Fruit fly (Drosophila melanogaster) whole organism, pupa: Measurements from ENCODE around the gene tw.
A peak's percentile ranks its signal among the peaks of the same experiment; 100 is the strongest.

Experiments
- CG10348 ChIP-seq: fragments of 200-800 bp; sonication (Bioruptor generic); IDR thresholded peaks from 2 replicates; pipeline ENCODE4 v1.3.6; 2022; ENCODE audit warnings: missing biosample characterization, missing genetic modification characterization
- CG12605 ChIP-seq: fragments of 200-800 bp; sonication (Bioruptor generic); IDR thresholded peaks from 2 replicates; pipeline ENCODE4 v1.3.6; 2022; ENCODE audit warnings: missing biosample characterization, missing genetic modification characterization
- CG13204 ChIP-seq: fragments of 200-800 bp; sonication (Bioruptor generic); optimal IDR thresholded peaks from 2 replicates; lab custom pipeline; 2018; ENCODE audit warnings: missing biosample characterization, mild to moderate bottlenecking, missing genetic modification characterization, moderate library complexity
- CG14655 ChIP-seq: fragments of 200-800 bp; sonication (Bioruptor generic); optimal IDR thresholded peaks from 3 replicates; lab custom pipeline; 2017; ENCODE audit warnings: mild to moderate bottlenecking, missing biosample characterization, missing genetic modification reagents, missing genetic modification characterization
- CG15710 ChIP-seq: fragments of 200-800 bp; sonication (Bioruptor generic); optimal IDR thresholded peaks from 2 replicates; lab custom pipeline; 2018; ENCODE audit warnings: missing biosample characterization, mild to moderate bottlenecking, missing genetic modification characterization, moderate library complexity
- CG17806 ChIP-seq: fragments of 200-800 bp; sonication (Bioruptor generic); optimal IDR thresholded peaks from 2 replicates; lab custom pipeline; 2018; ENCODE audit warnings: missing biosample characterization, mild to moderate bottlenecking, missing genetic modification characterization, moderate library complexity
- CG32121 ChIP-seq: fragments of 200-800 bp; sonication (Bioruptor generic); IDR thresholded peaks from 2 replicates; pipeline ENCODE4 v1.3.6; 2022; ENCODE audit warnings: missing biosample characterization, missing genetic modification characterization
- CG34367 ChIP-seq: fragments of 200-800 bp; sonication (Bioruptor generic); optimal IDR thresholded peaks from 2 replicates; lab custom pipeline; 2018; ENCODE audit warnings: missing biosample characterization, mild to moderate bottlenecking, missing genetic modification characterization
- CG4496 ChIP-seq: fragments of 200-800 bp; sonication (Bioruptor generic); IDR thresholded peaks from 3 replicates; pipeline ENCODE4 v1.3.6; 2022; ENCODE audit warnings: missing biosample characterization, missing genetic modification characterization
- CG8159 ChIP-seq: fragments of 200-800 bp; sonication (Bioruptor generic); optimal IDR thresholded peaks from 3 replicates; lab custom pipeline; 2018; ENCODE audit warnings: missing biosample characterization, mild to moderate bottlenecking, missing genetic modification characterization, moderate library complexity
- CG8301 ChIP-seq: fragments of 200-800 bp; sonication (Bioruptor generic); optimal IDR thresholded peaks from 2 replicates; lab custom pipeline; 2018; ENCODE audit warnings: missing biosample characterization, mild to moderate bottlenecking, missing genetic modification characterization
- CG9948 ChIP-seq: fragments of 200-800 bp; sonication (Bioruptor generic); optimal IDR thresholded peaks from 2 replicates; lab custom pipeline; 2018; ENCODE audit warnings: missing biosample characterization, mild to moderate bottlenecking, missing genetic modification characterization, moderate library complexity
- D1 ChIP-seq: fragments of 200-800 bp; sonication (Bioruptor generic); optimal IDR thresholded peaks from 2 replicates; lab custom pipeline; 2018; ENCODE audit warnings: missing biosample characterization, mild to moderate bottlenecking, missing genetic modification characterization, moderate library complexity
- EcR ChIP-seq: fragments of 200-800 bp; sonication (Bioruptor generic); optimal IDR thresholded peaks from 3 replicates; lab custom pipeline; 2019; ENCODE audit warnings: missing biosample characterization, missing genetic modification characterization, mild to moderate bottlenecking, moderate library complexity, missing genetic modification reagents
- Ets98B ChIP-seq: fragments of 200-800 bp; sonication (Bioruptor generic); IDR thresholded peaks from 2 replicates; pipeline ENCODE4 v1.3.6; 2022; ENCODE audit warnings: missing biosample characterization, missing genetic modification characterization
- Pif1A ChIP-seq: fragments of 200-800 bp; sonication (Bioruptor generic); optimal IDR thresholded peaks from 3 replicates; lab custom pipeline; 2016; ENCODE audit warnings: missing biosample characterization, missing genetic modification characterization
- Pif1B ChIP-seq: fragments of 200-800 bp; sonication (Bioruptor generic); optimal IDR thresholded peaks from 3 replicates; lab custom pipeline; 2016; ENCODE audit warnings: missing biosample characterization, missing genetic modification characterization
- Snoo ChIP-seq: fragments of 200-800 bp; sonication (Bioruptor generic); optimal IDR thresholded peaks from 3 replicates; lab custom pipeline; 2017; ENCODE audit warnings: missing biosample characterization, mild to moderate bottlenecking, missing genetic modification characterization, inconsistent platforms
- fd96Ca ChIP-seq: fragments of 200-800 bp; sonication (Bioruptor generic); IDR thresholded peaks from 3 replicates; pipeline ENCODE4 v1.3.6; 2022; ENCODE audit warnings: missing biosample characterization, missing genetic modification characterization
- gl ChIP-seq: fragments of 200-800 bp; sonication (Bioruptor generic); optimal IDR thresholded peaks from 2 replicates; lab custom pipeline; 2018; ENCODE audit warnings: missing biosample characterization, mild to moderate bottlenecking, missing genetic modification characterization
- rn ChIP-seq: fragments of 200-800 bp; sonication (Bioruptor generic); IDR thresholded peaks from 2 replicates; pipeline ENCODE4 v1.3.6; 2022; ENCODE audit warnings: missing biosample characterization, missing genetic modification characterization

The tw gene

DNA sequence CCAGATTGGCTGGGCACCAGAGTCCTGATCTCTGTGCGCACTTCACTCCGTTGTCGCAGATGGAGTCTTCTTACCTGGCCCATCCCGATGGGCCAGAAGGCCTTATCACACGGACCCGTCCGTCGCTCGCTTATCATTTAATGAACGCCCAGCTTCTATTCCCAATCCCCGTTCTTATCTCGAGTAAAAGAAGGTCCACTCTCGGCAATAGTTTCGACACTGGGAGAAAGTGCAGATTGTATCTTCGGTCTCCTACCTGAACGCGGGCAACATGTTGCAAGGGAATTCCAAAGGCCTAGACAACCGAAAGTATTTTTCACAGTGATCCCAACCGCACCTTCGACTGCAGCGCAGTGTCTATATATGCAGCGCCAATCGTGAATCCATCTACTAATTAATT, 18.5 kb upstream of the tw start:
- TF ChIP-seq CG17806 (tag; lab: Kevin White, UChicago), result peak; percentile 6
- no peak for TF ChIP-seq CG32121 (GFP tag; lab: Robert Waterston, UW)
- TF ChIP-seq CG9948 (tag; lab: Kevin White, UChicago), result peak; percentile 25
- no peak for TF ChIP-seq EcR (GFP tag; lab: Kevin White, UChicago)
- no peak for TF ChIP-seq CG10348 (GFP tag; lab: Robert Waterston, UW)
- TF ChIP-seq CG14655 (GFP tag; lab: Kevin White, UChicago), result peak; percentile 45
- peak; percentile 6 for TF ChIP-seq CG15710 (tag; lab: Kevin White, UChicago)
- TF ChIP-seq CG8159 (tag; lab: Kevin White, UChicago), result peak; percentile 66
- TF ChIP-seq fd96Ca (GFP tag; lab: Robert Waterston, UW), result 0 out of 3 replicates have a peak, but pooled peaks have one; percentile 13
- no peak for TF ChIP-seq CG13204 (GFP tag; lab: Kevin White, UChicago)

DNA sequence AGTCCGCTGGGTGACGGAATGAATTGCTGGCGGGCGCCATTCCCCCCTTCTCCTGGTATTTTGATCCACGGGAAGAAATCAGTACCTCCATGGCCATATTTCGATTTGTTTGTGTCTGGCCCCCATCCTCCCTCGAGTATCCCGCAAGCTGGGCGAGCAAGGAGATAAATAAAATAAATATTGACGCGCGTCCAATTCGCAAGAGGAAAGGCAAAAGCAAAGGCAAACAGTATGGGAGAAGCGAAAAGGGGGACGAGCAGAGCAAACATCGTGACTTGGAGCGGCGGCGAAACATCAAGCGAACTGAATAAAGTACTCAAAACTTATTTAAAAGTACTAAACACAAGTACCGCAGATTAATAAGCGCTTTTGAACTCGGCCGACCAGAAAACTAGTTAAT, 16.6 kb upstream of the tw start:
- TF ChIP-seq CG15710 (tag; lab: Kevin White, UChicago) (peak; percentile 11), Pif1A (peak; percentile 60), CG34367 (tag; lab: Kevin White, UChicago) (peak; percentile 44), CG12605 (GFP tag; lab: Robert Waterston, UW) (0 out of 2 replicates have a peak, but pooled peaks have one; percentile 7), fd96Ca (GFP tag; lab: Robert Waterston, UW) (no peak), Ets98B (GFP tag; lab: Robert Waterston, UW) (no peak), Snoo (tag; lab: Kevin White, UChicago) (peak; percentile 61), CG4496 (no peak; the same call in 2 of the 3 replicates), gl (peak; percentile 50), CG9948 (tag; lab: Kevin White, UChicago) (no peak), CG13204 (GFP tag; lab: Kevin White, UChicago) (peak; percentile 67), CG14655 (GFP tag; lab: Kevin White, UChicago) (peak; percentile 25), CG32121 (GFP tag; lab: Robert Waterston, UW) (no peak), rn (no peak), Pif1B (GFP tag; lab: Kevin White, UChicago) (peak; percentile 71), CG10348 (GFP tag; lab: Robert Waterston, UW) (no peak), CG8159 (tag; lab: Kevin White, UChicago) (peak; percentile 47)

DNA sequence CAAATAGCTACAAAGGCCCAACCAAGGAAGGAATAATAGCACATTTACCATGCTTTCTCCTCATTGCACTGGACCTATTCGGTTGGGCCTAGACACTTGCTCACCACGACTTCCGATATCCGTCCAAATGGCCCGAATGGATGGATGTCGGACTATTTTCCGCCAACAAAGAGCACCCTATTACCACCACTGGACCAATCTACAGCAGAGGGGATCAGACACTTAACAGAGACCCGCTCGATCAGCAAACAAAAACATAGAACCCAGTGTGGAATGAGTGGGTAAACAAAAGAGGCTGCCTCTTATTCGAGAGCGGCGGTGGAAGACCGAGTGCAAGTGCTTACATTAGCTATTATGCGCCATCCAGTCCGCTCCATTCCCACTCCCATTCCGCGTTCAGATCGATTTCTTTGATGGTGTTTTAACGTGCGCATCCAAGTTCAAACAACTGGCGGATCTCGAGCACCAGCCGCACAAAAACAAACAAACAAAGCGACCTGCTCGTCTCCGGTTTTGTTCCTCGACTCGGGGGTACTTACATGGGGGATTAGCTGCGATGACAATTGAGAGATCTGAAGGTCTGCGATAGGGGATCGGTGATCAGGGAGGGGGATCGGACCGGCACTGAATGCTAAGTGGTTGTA, 15.9 kb upstream of the tw start:
- no peak for TF ChIP-seq CG12605 (GFP tag; lab: Robert Waterston, UW)
- TF ChIP-seq CG8301 (tag; lab: Kevin White, UChicago), result no peak
- no peak for TF ChIP-seq CG13204 (GFP tag; lab: Kevin White, UChicago)
- TF ChIP-seq gl, result no peak
- TF ChIP-seq EcR (GFP tag; lab: Kevin White, UChicago), result no peak
- TF ChIP-seq CG9948 (tag; lab: Kevin White, UChicago), result no peak
- TF ChIP-seq D1 (tag; lab: Kevin White, UChicago), result no peak
- no peak for TF ChIP-seq CG8159 (tag; lab: Kevin White, UChicago)
- no peak for TF ChIP-seq rn
- TF ChIP-seq CG4496, result no peak
- TF ChIP-seq CG34367 (tag; lab: Kevin White, UChicago), result no peak
- TF ChIP-seq Pif1B (GFP tag; lab: Kevin White, UChicago), result no peak
- TF ChIP-seq, all 21 proteins: peak for 0

DNA sequence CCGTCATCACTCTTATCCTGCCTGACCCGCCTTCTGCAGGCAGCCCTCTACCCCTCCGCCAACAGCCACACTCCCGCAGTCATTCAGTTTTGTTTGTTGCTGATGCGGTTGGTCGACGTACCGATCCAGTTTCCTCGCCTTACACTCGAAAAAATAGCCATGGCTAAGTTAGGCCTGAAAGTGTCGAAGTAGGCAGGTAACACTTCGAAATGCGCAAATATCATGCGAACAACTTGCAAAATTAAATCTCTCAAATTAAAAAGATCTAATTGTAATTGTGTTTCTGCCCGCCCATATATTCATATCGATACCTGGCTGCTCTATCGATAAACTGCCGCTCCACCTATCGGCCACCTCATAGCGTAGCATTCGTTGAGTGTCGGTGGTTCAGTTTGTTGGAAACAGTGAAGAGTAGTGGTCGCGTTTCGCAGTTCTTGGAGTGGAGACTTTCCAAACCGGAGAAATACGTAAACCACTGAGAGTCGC, 14.9 kb upstream of the tw start, which contains the start of gene fz3:
Gene fz3, plus strand, starts transcription at position 307 of the 486 bp plus-strand sequence.
- TF ChIP-seq CG34367 (tag; lab: Kevin White, UChicago), result peak; percentile 37
- TF ChIP-seq Pif1A, result peak; percentile 78
- peak; percentile 67 for TF ChIP-seq CG8159 (tag; lab: Kevin White, UChicago)
- peak; percentile 61 for TF ChIP-seq Snoo (tag; lab: Kevin White, UChicago)
- TF ChIP-seq rn, result no peak
- TF ChIP-seq Ets98B (GFP tag; lab: Robert Waterston, UW), result peak; percentile 78
- peak; percentile 60 for TF ChIP-seq gl
- peak; percentile 70 for TF ChIP-seq CG14655 (GFP tag; lab: Kevin White, UChicago)
- peak; percentile 74; the same call in 2 of the 3 replicates for TF ChIP-seq CG4496
- TF ChIP-seq CG13204 (GFP tag; lab: Kevin White, UChicago), result peak; percentile 89
- TF ChIP-seq EcR (GFP tag; lab: Kevin White, UChicago), result peak; percentile 62
- TF ChIP-seq CG8301 (tag; lab: Kevin White, UChicago), result peak; percentile 64
- TF ChIP-seq CG15710 (tag; lab: Kevin White, UChicago), result peak; percentile 68
- TF ChIP-seq CG17806 (tag; lab: Kevin White, UChicago), result peak; percentile 63
- TF ChIP-seq CG10348 (GFP tag; lab: Robert Waterston, UW), result no peak
- no peak for TF ChIP-seq CG32121 (GFP tag; lab: Robert Waterston, UW)
- TF ChIP-seq CG9948 (tag; lab: Kevin White, UChicago), result peak; percentile 47
- TF ChIP-seq fd96Ca (GFP tag; lab: Robert Waterston, UW), result peak; percentile 76
- no peak for TF ChIP-seq D1 (tag; lab: Kevin White, UChicago)
- peak; percentile 46; the same call in 1 of the 2 replicates for TF ChIP-seq CG12605 (GFP tag; lab: Robert Waterston, UW)
- TF ChIP-seq Pif1B (GFP tag; lab: Kevin White, UChicago), result peak; percentile 79

DNA sequence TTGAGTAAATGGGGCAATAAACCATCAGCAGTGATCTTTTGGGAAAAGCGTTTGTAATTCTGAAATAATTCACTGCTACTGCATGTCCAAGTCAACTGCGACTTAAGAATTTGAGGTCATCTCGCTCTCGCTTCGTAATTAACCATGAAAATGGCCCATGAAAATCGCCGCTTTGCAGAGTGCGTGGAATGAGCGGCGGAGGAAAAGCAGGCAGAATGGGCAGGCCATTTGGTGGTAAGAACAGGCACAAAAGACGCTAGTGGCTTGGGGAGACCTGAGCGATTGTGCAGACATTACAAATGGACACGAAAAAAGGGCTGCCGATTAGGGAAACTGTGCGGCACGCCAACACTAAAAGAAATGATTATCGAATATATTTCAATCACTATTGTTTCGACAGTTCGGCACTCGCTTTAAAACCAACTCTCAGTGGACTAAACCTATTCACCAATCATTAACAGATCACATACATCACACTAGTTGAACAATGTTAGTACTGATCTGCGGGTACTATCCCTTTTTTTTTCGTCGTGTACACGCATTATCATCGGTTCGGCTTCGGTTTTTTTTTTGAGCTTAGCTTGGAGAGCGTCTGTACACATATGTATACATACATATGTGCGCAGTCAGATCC, 13.0 kb upstream of the tw start:
- TF ChIP-seq CG15710 (tag; lab: Kevin White, UChicago), result no peak
- peak; percentile 9 for TF ChIP-seq CG14655 (GFP tag; lab: Kevin White, UChicago)
- TF ChIP-seq CG8159 (tag; lab: Kevin White, UChicago), result peak; percentile 28
- TF ChIP-seq EcR (GFP tag; lab: Kevin White, UChicago), result no peak
- no peak for TF ChIP-seq Pif1B (GFP tag; lab: Kevin White, UChicago)
- TF ChIP-seq Pif1A, result no peak
- TF ChIP-seq CG8301 (tag; lab: Kevin White, UChicago), result no peak
- peak; percentile 43 for TF ChIP-seq CG17806 (tag; lab: Kevin White, UChicago)
- peak; percentile 19 for TF ChIP-seq CG34367 (tag; lab: Kevin White, UChicago)
- no peak for TF ChIP-seq rn
- peak; percentile 39 for TF ChIP-seq CG9948 (tag; lab: Kevin White, UChicago)
